Fruit fly (Drosophila melanogaster) whole organism, wandering third instar larva: ENCODE measurements around the gene Eno.

Source experiments
- Abd-B ChIP-seq: fragments of >200 bp; optimal IDR thresholded peaks from 2 replicates; lab custom pipeline; 2017; ENCODE audit warnings: missing biosample characterization, missing genetic modification characterization
- CrebA ChIP-seq: fragments of 200-800 bp; sonication (Bioruptor generic); optimal IDR thresholded peaks from 2 replicates; lab custom pipeline; 2016; ENCODE audit warnings: missing biosample characterization, mild to moderate bottlenecking, missing genetic modification characterization, borderline replicate concordance
- Dfd ChIP-seq: fragments of >200 bp; optimal IDR thresholded peaks from 2 replicates; lab custom pipeline; 2017; ENCODE audit warnings: missing biosample characterization, missing genetic modification characterization
- Hnf4 ChIP-seq: fragments of 200-800 bp; sonication (Bioruptor generic); optimal IDR thresholded peaks from 2 replicates; lab custom pipeline; 2016; ENCODE audit warnings: missing biosample characterization, mild to moderate bottlenecking, missing genetic modification characterization
- Hr83 ChIP-seq: fragments of 200-300 bp; sonication (Bioruptor generic); optimal IDR thresholded peaks from 2 replicates; lab custom pipeline; 2016; ENCODE audit warnings: missing biosample characterization, mild to moderate bottlenecking, missing genetic modification characterization, moderate library complexity; ENCODE audit not compliant: poor library complexity, severe bottlenecking
- Jra ChIP-seq: sonication (Bioruptor generic); optimal IDR thresholded peaks from 2 replicates; lab custom pipeline; 2016; ENCODE audit warnings: missing biosample characterization, missing genetic modification characterization
- OdsH ChIP-seq: fragments of 200-800 bp; sonication (Bioruptor generic); optimal IDR thresholded peaks from 2 replicates; lab custom pipeline; 2016; ENCODE audit warnings: missing biosample characterization, mild to moderate bottlenecking, missing genetic modification characterization
- Vsx2 ChIP-seq: fragments of 200-300, 225-300 bp; sonication (Bioruptor generic); optimal IDR thresholded peaks from 2 replicates; lab custom pipeline; 2018; ENCODE audit warnings: missing biosample characterization, missing genetic modification characterization; ENCODE audit not compliant: partially characterized antibody
- dsf ChIP-seq: sonication (Bioruptor generic); optimal IDR thresholded peaks from 2 replicates; lab custom pipeline; 2016; ENCODE audit warnings: missing biosample characterization, missing genetic modification characterization, borderline replicate concordance
- ey ChIP-seq: fragments of 200-800 bp; sonication (Bioruptor generic); optimal IDR thresholded peaks from 2 replicates; lab custom pipeline; 2016; ENCODE audit warnings: missing biosample characterization, missing genetic modification characterization
- lola ChIP-seq: fragments of >200 bp; optimal IDR thresholded peaks from 2 replicates; lab custom pipeline; 2017; ENCODE audit warnings: missing biosample characterization, missing genetic modification characterization
- sage ChIP-seq: fragments of 200-800 bp; sonication (Bioruptor generic); optimal IDR thresholded peaks from 2 replicates; lab custom pipeline; 2016; ENCODE audit warnings: missing biosample characterization, mild to moderate bottlenecking, missing genetic modification characterization
- tai ChIP-seq: sonication (Bioruptor generic); optimal IDR thresholded peaks from 2 replicates; lab custom pipeline; 2016; ENCODE audit warnings: missing biosample characterization, missing genetic modification characterization

DNA sequence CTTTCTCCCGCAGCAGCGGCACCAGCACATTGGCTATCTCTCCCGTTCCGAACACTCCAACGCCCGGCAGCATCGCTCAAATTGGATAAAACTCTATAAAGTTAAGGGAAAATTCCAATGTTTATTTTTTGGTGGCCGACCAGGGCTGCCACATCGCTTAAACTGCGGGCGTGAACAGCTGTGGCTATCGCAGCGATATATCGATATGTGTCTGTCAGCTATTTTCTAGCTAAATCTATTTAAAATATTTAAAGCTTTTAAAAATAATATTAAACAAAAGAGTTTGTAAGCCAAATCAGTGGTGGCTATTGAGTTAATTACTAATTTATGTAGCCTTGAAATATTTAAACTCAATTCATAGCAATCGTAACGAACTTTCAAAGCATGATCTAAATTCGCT lies 22.5 kb upstream of the Eno start, which contains the start of the genes CG17712 and CG17648:
- TF ChIP-seq Hr83 (GFP tag; lab: Kevin White, UChicago) (no peak), OdsH (GFP tag; lab: Kevin White, UChicago) (no peak), Hnf4 (GFP tag; lab: Kevin White, UChicago) (no peak), dsf (GFP tag; lab: Kevin White, UChicago) (no peak), Jra (no peak), Vsx2 (GFP tag; lab: Kevin White, UChicago) (no peak), ey (no peak), Abd-B (GFP tag; lab: Kevin White, UChicago) (no peak), CrebA (no peak), sage (GFP tag; lab: Kevin White, UChicago) (no peak), Dfd (GFP tag; lab: Kevin White, UChicago) (no peak), tai (GFP tag; lab: Kevin White, UChicago) (no peak), lola (GFP tag; lab: Kevin White, UChicago) (no peak)
